Fruit fly (Drosophila melanogaster): Measurements from ENCODE around the gene CG12155.
A peak's percentile ranks its signal among the peaks of the same experiment; 100 is the strongest.

The CG12155 gene

DNA sequence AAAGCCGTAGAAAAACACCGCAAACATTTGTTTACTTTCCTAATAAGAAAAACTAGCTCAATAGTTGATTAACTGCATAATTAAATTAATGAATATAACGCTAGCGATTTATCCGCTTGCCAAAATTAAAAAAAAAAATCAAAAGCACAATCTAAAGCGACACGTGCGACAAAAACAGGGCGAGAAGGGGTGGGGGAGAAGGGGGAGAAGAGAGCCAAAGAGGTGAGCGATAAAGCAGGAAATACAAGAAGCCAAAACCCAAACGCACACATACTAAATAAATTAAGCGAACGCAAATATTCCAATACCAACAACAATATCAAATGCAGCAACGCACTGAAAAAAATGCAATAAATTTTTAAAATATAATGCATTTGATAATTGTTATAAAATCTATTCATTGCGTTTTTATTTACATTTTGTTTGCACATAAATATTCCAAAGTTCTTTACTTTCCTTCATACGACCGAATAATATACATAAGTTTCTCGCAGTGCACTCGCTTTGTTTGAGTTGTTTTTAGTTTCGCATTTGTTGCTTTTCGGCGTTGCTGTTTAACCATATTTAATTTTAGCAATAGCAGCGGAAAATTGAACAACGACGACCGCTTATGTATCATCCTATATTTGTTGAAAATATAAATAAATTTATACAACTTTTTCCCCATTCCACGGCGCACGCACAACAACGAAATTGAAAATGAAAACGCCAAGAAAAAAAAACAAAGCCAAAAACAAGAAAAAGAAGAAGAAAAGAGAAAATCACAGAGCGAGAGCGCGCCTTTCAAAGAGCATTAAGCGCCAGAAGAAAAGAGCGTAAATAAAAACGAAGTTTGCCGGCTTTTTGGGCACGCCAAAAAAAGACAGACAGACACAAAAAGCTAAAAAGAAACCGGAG, 30.3 kb upstream of the CG12155 start (continued):
- TF ChIP-seq CG18011 (GFP tag; optimal IDR thresholded peaks at IDR 0.05) (peak; percentile 85), gsb (GFP tag; IDR thresholded peaks at IDR 0.05) (peak; percentile 93), crc (GFP tag; optimal IDR thresholded peaks at IDR 0.05) (peak; percentile 72), CG17802 (tag; optimal IDR thresholded peaks at IDR 0.05) (peak; percentile 83), CG7839 (tag; optimal IDR thresholded peaks at IDR 0.05) (peak; percentile 97), Dad (GFP tag; optimal IDR thresholded peaks at IDR 0.05) (peak; percentile 91), inv (GFP tag; IDR thresholded peaks at IDR 0.05; ENCODE audit: partially characterized antibody) (no peak), CkIIα-i1 (GFP tag; IDR thresholded peaks at IDR 0.05) (peak; percentile 81), sob (GFP tag; IDR thresholded peaks at IDR 0.05) (peak; percentile 96), crol (GFP tag; IDR thresholded peaks at IDR 0.05) (peak; percentile 60), Max (GFP tag; optimal IDR thresholded peaks at IDR 0.05) (peak; percentile 92), CG7928 (GFP tag; optimal IDR thresholded peaks at IDR 0.05) (peak; percentile 76), CG10979 (tag; optimal IDR thresholded peaks at IDR 0.05) (peak; percentile 93), wor (GFP tag; IDR thresholded peaks at IDR 0.05) (peak; percentile 91), sna (GFP tag; IDR thresholded peaks at IDR 0.05; ENCODE audit: partially characterized antibody) (no peak), CG3838 (GFP tag; optimal IDR thresholded peaks at IDR 0.05) (peak; percentile 86), CoRest (tag; optimal IDR thresholded peaks at IDR 0.05) (peak; percentile 97), CG1529 (GFP tag; optimal IDR thresholded peaks at IDR 0.05) (peak; percentile 91), BEAF-32 (GFP tag; optimal IDR thresholded peaks at IDR 0.05) (no peak), TFAM (GFP tag; optimal IDR thresholded peaks at IDR 0.05) (peak; percentile 56), zen2 (GFP tag; IDR thresholded peaks at IDR 0.05; ENCODE audit: partially characterized antibody) (no peak), br (optimal IDR thresholded peaks at IDR 0.05) (no peak), Pdp1 (GFP tag; optimal IDR thresholded peaks at IDR 0.05) (peak; percentile 89 to 91), CG4282 (GFP tag; optimal IDR thresholded peaks at IDR 0.05) (peak; percentile 42), tgo (GFP tag; IDR thresholded peaks at IDR 0.05) (peak; percentile 97), CG11723 (GFP tag; optimal IDR thresholded peaks at IDR 0.05) (peak; percentile 91), CG5180 (GFP tag; optimal IDR thresholded peaks at IDR 0.05) (peak; percentile 88), CG15073 (GFP tag; optimal IDR thresholded peaks at IDR 0.05) (peak; percentile 48), CG4730 (GFP tag; IDR thresholded peaks at IDR 0.05) (peak; percentile 93), HLH3B (GFP tag; IDR thresholded peaks at IDR 0.05) (peak; percentile 94), HLH54F (GFP tag; optimal IDR thresholded peaks at IDR 0.05) (peak; percentile 89), disco-r (GFP tag; optimal IDR thresholded peaks at IDR 0.05) (peak; percentile 88), Lhr (GFP tag; optimal IDR thresholded peaks at IDR 0.05) (peak; percentile 84), sisA (GFP tag; IDR thresholded peaks at IDR 0.05) (peak; percentile 96), ind (GFP tag; optimal IDR thresholded peaks at IDR 0.05) (peak; percentile 92), Hey (tag; optimal IDR thresholded peaks at IDR 0.05) (peak; percentile 97), CG10209 (GFP tag; optimal IDR thresholded peaks at IDR 0.05) (peak; percentile 95), lilli (GFP tag; optimal IDR thresholded peaks at IDR 0.05) (peak; percentile 93), insv (GFP tag; optimal IDR thresholded peaks at IDR 0.05) (peak in 1 of 2 experiments; percentile 65), luna (GFP tag; optimal IDR thresholded peaks at IDR 0.05) (peak; percentile 71), CG18764 (GFP tag; optimal IDR thresholded peaks at IDR 0.05) (peak; percentile 85), ranshi (GFP tag; IDR thresholded peaks at IDR 0.05) (peak; percentile 95), Fer2 (tag; optimal IDR thresholded peaks at IDR 0.05) (peak; percentile 94), CG3407 (GFP tag; optimal IDR thresholded peaks at IDR 0.05) (peak; percentile 89), CG6683 (GFP tag; optimal IDR thresholded peaks at IDR 0.05) (peak; percentile 89), tll (GFP tag; optimal IDR thresholded peaks at IDR 0.05) (no peak), nom (GFP tag; optimal IDR thresholded peaks at IDR 0.05) (peak; percentile 85), CG10959 (GFP tag; IDR thresholded peaks at IDR 0.05) (peak; percentile 82)

Measured in whole organism, embryonic.